Worm (Caenorhabditis elegans): ENCODE data around the gene mks-2.

- no peak for TF ChIP-seq W03F9.2 (tag; optimal IDR thresholded peaks at IDR 0.05)
- no peak for TF ChIP-seq dao-5 (tag; optimal IDR thresholded peaks at IDR 0.05)
Observed at ce11 chrII:6219346-6219745, at the start of gene mks-2.

Data from whole organism, L4/young adult.